Worm (Caenorhabditis elegans): Measurements from ENCODE around the gene R07A4.4.

R07A4.4 gene

ce11 chrX:10770988-10771496 lies 13.5 kb upstream of the R07A4.4 start (continued):
- TF ChIP-seq Y48G9A.11 (GFP tag; IDR thresholded peaks at IDR 0.05) (no peak), sdz-12 (GFP tag; optimal IDR thresholded peaks at IDR 0.05) (no peak), daf-16 (GFP tag; optimal IDR thresholded peaks at IDR 0.05) (peak in 1 of 2 experiments; percentile 97), daf-16 (tag; optimal IDR thresholded peaks at IDR 0.05) (peak; percentile 85), daf-19 (GFP tag; conservative IDR thresholded peaks at IDR 0.05) (no peak), nhr-111 (GFP tag; optimal IDR thresholded peaks at IDR 0.05) (no peak), php-3 (GFP tag; IDR thresholded peaks at IDR 0.05) (no peak), madf-5 (GFP tag; IDR thresholded peaks at IDR 0.05) (no peak), set-16 (GFP tag; IDR thresholded peaks at IDR 0.05) (peak; percentile 66), ZK546.5 (tag; optimal IDR thresholded peaks at IDR 0.05) (no peak), nhr-102 (tag; optimal IDR thresholded peaks at IDR 0.05) (peak; percentile 29), mdt-29 (GFP tag; IDR thresholded peaks at IDR 0.05) (no peak), spr-1 (tag; optimal IDR thresholded peaks at IDR 0.05) (peak; percentile 50), R02D3.7 (tag; optimal IDR thresholded peaks at IDR 0.05) (no peak), snpc-1.2 (GFP tag; IDR thresholded peaks at IDR 0.05) (no peak), nhr-237 (tag; optimal IDR thresholded peaks at IDR 0.05) (no peak), snpc-4 (tag; optimal IDR thresholded peaks at IDR 0.05) (no peak), zag-1 (tag; optimal IDR thresholded peaks at IDR 0.05) (no peak), T26A8.4 (GFP tag; IDR thresholded peaks at IDR 0.05) (0 out of 2 replicates have a peak, but pooled peaks have one; percentile 28), ZK337.2 (GFP tag; IDR thresholded peaks at IDR 0.05) (no peak), daf-8 (GFP tag; IDR thresholded peaks at IDR 0.05) (no peak), ceh-62 (tag; optimal IDR thresholded peaks at IDR 0.05) (no peak), lin-15B (tag; optimal IDR thresholded peaks at IDR 0.05) (no peak), F26F4.8 (GFP tag; conservative IDR thresholded peaks at IDR 0.05) (no peak), nhr-11 (tag; optimal IDR thresholded peaks at IDR 0.05) (peak; percentile 92), ztf-11 (tag; optimal IDR thresholded peaks at IDR 0.05) (no peak), lim-7 (GFP tag; IDR thresholded peaks at IDR 0.05) (no peak), mep-1 (tag; optimal IDR thresholded peaks at IDR 0.05) (peak; percentile 93), dmd-8 (GFP tag; IDR thresholded peaks at IDR 0.05) (no peak), pqm-1 (tag; optimal IDR thresholded peaks at IDR 0.05) (no peak), lin-13 (GFP tag; optimal IDR thresholded peaks at IDR 0.05) (peak; percentile 46)

ce11 chrX:10769959-10770358 lies 12.5 kb upstream of the R07A4.4 start:
- TF ChIP-seq aha-1 (tag) (peak; percentile 87), daf-19 (GFP tag; conservative IDR thresholded peaks at IDR 0.05) (no peak)

ce11 chrX:10769232-10769738 lies 11.8 kb upstream of the R07A4.4 start, which contains the start of gene sma-9:
sma-9 (plus strand) TSS chrX:10769282.
- TF ChIP-seq unc-62 (GFP tag; optimal IDR thresholded peaks at IDR 0.05 in 1 of 2), result peak in 1 of 2 experiments; percentile 25
- TF ChIP-seq unc-62 (tag; optimal IDR thresholded peaks at IDR 0.05), result no peak
- no peak for TF ChIP-seq lim-7 (GFP tag; IDR thresholded peaks at IDR 0.05)

ce11 chrX:10768289-10769153 lies 11.0 kb upstream of the R07A4.4 start:
- TF ChIP-seq ztf-11 (tag; optimal IDR thresholded peaks at IDR 0.05), result no peak
- no peak for TF ChIP-seq zip-2 (tag; optimal IDR thresholded peaks at IDR 0.05)
- TF ChIP-seq ces-1 (GFP tag; optimal IDR thresholded peaks at IDR 0.05), result no peak
- 0 out of 2 replicates have a peak, but pooled peaks have one; percentile 4 for TF ChIP-seq egl-43 (GFP tag; IDR thresholded peaks at IDR 0.05)
- no peak for TF ChIP-seq nhr-25 (tag; optimal IDR thresholded peaks at IDR 0.05; ENCODE audit: borderline replicate concordance, insufficient read depth)
- TF ChIP-seq mdl-1 (tag; optimal IDR thresholded peaks at IDR 0.05), result peak in 1 of 2 experiments; percentile 30
- no peak for TF ChIP-seq ceh-32 (tag; optimal IDR thresholded peaks at IDR 0.05; ENCODE audit: poor library complexity)
- TF ChIP-seq arid-1 (GFP tag; conservative IDR thresholded peaks at IDR 0.05), result 0 out of 2 replicates have a peak, but pooled peaks have one; percentile 12
- TF ChIP-seq rbr-2 (tag; optimal IDR thresholded peaks at IDR 0.05), result no peak
- TF ChIP-seq hlh-11 (tag; optimal IDR thresholded peaks at IDR 0.05), result peak; percentile 13
- no peak for TF ChIP-seq nhr-11 (tag; optimal IDR thresholded peaks at IDR 0.05)
- TF ChIP-seq lir-3 (tag; optimal IDR thresholded peaks at IDR 0.05), result no peak
- TF ChIP-seq snpc-1.2 (GFP tag; IDR thresholded peaks at IDR 0.05), result no peak
- peak; percentile 7 for TF ChIP-seq dve-1 (tag; optimal IDR thresholded peaks at IDR 0.05; ENCODE audit: insufficient read depth)
- TF ChIP-seq mes-2 (tag; optimal IDR thresholded peaks at IDR 0.05; ENCODE audit: poor library complexity, severe bottlenecking), result peak; percentile 33
